Worm (Caenorhabditis elegans) whole organism, L1 larva: ENCODE measurements around the gene str-148.

Source experiments
- C16A3.4 ChIP-seq: fragments of 150-350 bp; optimal IDR thresholded peaks from 2 replicates; lab custom pipeline; 2014; ENCODE audit warnings: missing biosample characterization, missing genetic modification characterization
- blmp-1 ChIP-seq: fragments of 150-350 bp; optimal IDR thresholded peaks from 2 replicates; lab custom pipeline; 2014; ENCODE audit warnings: missing biosample characterization, missing genetic modification characterization
- ceh-63 ChIP-seq: fragments of 200-800 bp; sonication (Bioruptor generic); optimal IDR thresholded peaks from 2 replicates; lab custom pipeline; 2018; ENCODE audit warnings: mild to moderate bottlenecking, missing genetic modification characterization, missing compliant biosample characterization
- ces-1 ChIP-seq: fragments of 150-350 bp; optimal IDR thresholded peaks from 2 replicates; lab custom pipeline; 2014; ENCODE audit warnings: missing biosample characterization, missing genetic modification reagents, missing genetic modification characterization
- dsc-1 ChIP-seq: sonication (generic microtip); optimal IDR thresholded peaks from 2 replicates; lab custom pipeline; 2016; ENCODE audit warnings: mild to moderate bottlenecking, missing genetic modification characterization, missing compliant biosample characterization
- efl-1 ChIP-seq, 4 experiments: fragments of 150-350 bp; optimal IDR thresholded peaks in 3 of 4; peaks in 1 of 4; 1 replicate in 1 of 4; 2 replicates in 3 of 4; lab custom pipeline; 2014; ENCODE audit warnings: missing biosample characterization in 2 of 4, missing genetic modification characterization in 2 of 4, missing genetic modification reagents in 2 of 4
- egl-27 ChIP-seq, 2 experiments: fragments of 150-350 bp in 1 of 2; sonication (generic microtip); optimal IDR thresholded peaks; 3 replicates each; lab custom pipeline; 2017 to 2018; ENCODE audit warnings: missing biosample characterization in 2 of 2, missing genetic modification characterization in 2 of 2, missing genetic modification reagents in 2 of 2
- fkh-10 ChIP-seq: sonication (generic microtip); optimal IDR thresholded peaks from 2 replicates; lab custom pipeline; 2017; ENCODE audit warnings: missing biosample characterization, missing genetic modification reagents, missing genetic modification characterization
- fkh-8 ChIP-seq: sonication (generic microtip); optimal IDR thresholded peaks from 2 replicates; lab custom pipeline; 2016; ENCODE audit warnings: mild to moderate bottlenecking, missing genetic modification characterization, missing compliant biosample characterization
- grh-1 ChIP-seq: fragments of 200-800 bp; sonication (Bioruptor generic); IDR thresholded peaks from 2 replicates; pipeline ENCODE4 v1.3.6; 2022; ENCODE audit warnings: missing genetic modification reagents, missing genetic modification characterization, missing compliant biosample characterization
- hpl-2 ChIP-seq: fragments of 150-350 bp; optimal IDR thresholded peaks from 2 replicates; lab custom pipeline; 2014; ENCODE audit warnings: missing biosample characterization, missing genetic modification reagents, missing genetic modification characterization
- irx-1 ChIP-seq: sonication (generic microtip); optimal IDR thresholded peaks from 2 replicates; lab custom pipeline; 2016; ENCODE audit warnings: missing genetic modification characterization, missing compliant biosample characterization
- isw-1 ChIP-seq: fragments of 200-800 bp; sonication (Bioruptor generic); IDR thresholded peaks from 2 replicates; pipeline ENCODE4 v1.3.6; 2022; ENCODE audit warnings: missing genetic modification characterization, missing compliant biosample characterization
- jun-1 ChIP-seq: fragments of 150-350 bp; optimal IDR thresholded peaks from 2 replicates; lab custom pipeline; 2014; ENCODE audit warnings: missing biosample characterization, missing genetic modification reagents, missing genetic modification characterization
- lin-35 ChIP-seq, 2 experiments: fragments of 150-350 bp; optimal IDR thresholded peaks; 2 replicates each; lab custom pipeline; 2014; ENCODE audit warnings: missing biosample characterization in 2 of 2, missing genetic modification characterization in 2 of 2, missing genetic modification reagents in 2 of 2
- lin-39 ChIP-seq: fragments of 150-350 bp; optimal IDR thresholded peaks from 2 replicates; lab custom pipeline; 2014; ENCODE audit warnings: missing biosample characterization, missing genetic modification reagents, missing genetic modification characterization
- lsy-2 ChIP-seq, 2 experiments: fragments of 150-350 bp; optimal IDR thresholded peaks; 2 replicates each; lab custom pipeline; 2014; ENCODE audit warnings: missing biosample characterization in 2 of 2, missing genetic modification characterization in 2 of 2
- mab-9 ChIP-seq: fragments of 200-800 bp; sonication (Bioruptor generic); IDR thresholded peaks from 2 replicates; pipeline ENCODE4 v1.3.6; 2022; ENCODE audit warnings: missing genetic modification reagents, missing genetic modification characterization, missing compliant biosample characterization
- mef-2 ChIP-seq: fragments of 150-350 bp; optimal IDR thresholded peaks from 2 replicates; lab custom pipeline; 2014; ENCODE audit warnings: missing biosample characterization, missing genetic modification characterization
- nhr-12 ChIP-seq: sonication (generic microtip); optimal IDR thresholded peaks from 2 replicates; lab custom pipeline; 2017; ENCODE audit warnings: missing biosample characterization, missing genetic modification characterization
- nhr-237 ChIP-seq: fragments of 150-350 bp; optimal IDR thresholded peaks from 2 replicates; lab custom pipeline; 2014; ENCODE audit warnings: missing biosample characterization, missing genetic modification characterization
- nhr-71 ChIP-seq: sonication (generic microtip); optimal IDR thresholded peaks from 2 replicates; lab custom pipeline; 2016; ENCODE audit warnings: mild to moderate bottlenecking, missing genetic modification characterization, moderate library complexity, missing compliant biosample characterization
- nhr-85 ChIP-seq: sonication (generic microtip); peaks from one replicate; lab custom pipeline; 2016; ENCODE audit warnings: missing genetic modification characterization, inconsistent platforms, missing compliant biosample characterization
- nhr-90 ChIP-seq: sonication (generic microtip); optimal IDR thresholded peaks from 2 replicates; lab custom pipeline; 2016; ENCODE audit warnings: mild to moderate bottlenecking, missing genetic modification characterization, missing compliant biosample characterization; ENCODE audit not compliant: poor library complexity
- pax-3 ChIP-seq: fragments of 200-800 bp; sonication (Bioruptor generic); optimal IDR thresholded peaks from 2 replicates; lab custom pipeline; 2018; ENCODE audit warnings: mild to moderate bottlenecking, missing genetic modification characterization, moderate library complexity, missing compliant biosample characterization
- rnt-1 ChIP-seq: sonication (generic microtip); optimal IDR thresholded peaks from 2 replicates; lab custom pipeline; 2016; ENCODE audit warnings: mild to moderate bottlenecking, missing genetic modification characterization, moderate library complexity, missing compliant biosample characterization
- skn-1 ChIP-seq: fragments of 150-350 bp; optimal IDR thresholded peaks from 2 replicates; lab custom pipeline; 2014; ENCODE audit warnings: missing biosample characterization, missing genetic modification characterization
- snpc-4 ChIP-seq: fragments of 150-350 bp; optimal IDR thresholded peaks from 2 replicates; lab custom pipeline; 2014; ENCODE audit warnings: missing biosample characterization, missing genetic modification characterization
- sup-37 ChIP-seq: fragments of 200-800 bp; sonication (Bioruptor generic); optimal IDR thresholded peaks from 2 replicates; lab custom pipeline; 2018; ENCODE audit warnings: mild to moderate bottlenecking, missing genetic modification characterization, missing compliant biosample characterization
- tbx-2 ChIP-seq: sonication (generic microtip); optimal IDR thresholded peaks from 2 replicates; lab custom pipeline; 2016; ENCODE audit warnings: missing genetic modification characterization, missing compliant biosample characterization
- unc-130 ChIP-seq: fragments of 150-350 bp; optimal IDR thresholded peaks from 2 replicates; lab custom pipeline; 2017; ENCODE audit warnings: missing biosample characterization, missing genetic modification characterization, inconsistent platforms
- unc-30 ChIP-seq: sonication (generic microtip); optimal IDR thresholded peaks from 2 replicates; lab custom pipeline; 2017; ENCODE audit warnings: missing biosample characterization, missing genetic modification characterization
- unc-62 ChIP-seq: fragments of 150-350 bp; optimal IDR thresholded peaks from 2 replicates; lab custom pipeline; 2014; ENCODE audit warnings: missing biosample characterization, missing genetic modification reagents, missing genetic modification characterization
- unc-86 ChIP-seq: sonication (generic microtip); optimal IDR thresholded peaks from 2 replicates; lab custom pipeline; 2016; ENCODE audit warnings: missing genetic modification characterization, missing compliant biosample characterization
- unc-98 ChIP-seq: fragments of 200-800 bp; sonication (Bioruptor generic); IDR thresholded peaks from 2 replicates; pipeline ENCODE4 v1.3.6; 2022; ENCODE audit warnings: missing genetic modification characterization, missing compliant biosample characterization
- xbp-1 ChIP-seq: sonication (generic microtip); optimal IDR thresholded peaks from 2 replicates; lab custom pipeline; 2016; ENCODE audit warnings: missing genetic modification characterization, missing compliant biosample characterization
- zag-1 ChIP-seq: fragments of 150-350 bp; optimal IDR thresholded peaks from 2 replicates; lab custom pipeline; 2014; ENCODE audit warnings: missing biosample characterization, missing genetic modification characterization
- zip-4 ChIP-seq: fragments of 200-800 bp; sonication (Bioruptor generic); optimal IDR thresholded peaks from 2 replicates; lab custom pipeline; 2018; ENCODE audit warnings: mild to moderate bottlenecking, missing genetic modification characterization, moderate library complexity, missing compliant biosample characterization
- ztf-11 ChIP-seq, 2 experiments: sonication (generic microtip); optimal IDR thresholded peaks; 2 replicates each; lab custom pipeline; 2016 to 2017; ENCODE audit warnings: missing genetic modification characterization in 2 of 2, missing biosample characterization in 1 of 2, missing compliant biosample characterization in 1 of 2

Gene str-148

DNA sequence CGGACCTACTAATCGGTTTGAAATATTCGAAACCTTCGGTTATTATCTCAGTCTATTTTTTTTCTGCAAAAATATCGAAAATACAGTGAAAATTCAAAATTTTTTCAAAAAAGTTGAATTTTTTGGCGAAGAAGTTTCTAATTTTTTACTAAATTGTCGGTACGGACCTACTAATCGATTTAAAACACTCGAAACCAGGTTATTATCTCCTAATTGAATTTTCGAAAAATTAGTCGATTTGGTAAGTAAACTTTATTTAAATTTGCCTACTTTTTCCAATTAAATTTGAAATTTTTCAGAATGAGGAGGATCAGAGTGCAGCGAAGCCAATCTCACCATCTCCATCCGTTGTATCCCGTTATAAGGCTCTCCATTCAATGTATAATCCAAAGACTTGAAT lies 25.1 kb downstream of the str-148 start, which contains the start of gene K02E7.12:
K02E7.12 (plus strand) TSS at position 301 of the 400 bp plus-strand sequence.
- TF ChIP-seq nhr-90 (tag; lab: Kevin White, UChicago) (no peak), fkh-10 (GFP tag; lab: Kevin White, UChicago) (no peak), skn-1 (tag; lab: Kevin White, UChicago) (no peak), unc-86 (tag; lab: Kevin White, UChicago) (no peak), ztf-11 (tag; optimal IDR thresholded peaks at IDR 0.05; lab: Kevin White, UChicago) (no peak), grh-1 (GFP tag; lab: Robert Waterston, UW) (no peak), jun-1 (tag; lab: Kevin White, UChicago) (no peak), egl-27 (tag; optimal IDR thresholded peaks at IDR 0.05; lab: Kevin White, UChicago) (no peak), tbx-2 (no peak), unc-30 (no peak), fkh-8 (tag; lab: Kevin White, UChicago) (no peak), nhr-71 (tag; lab: Kevin White, UChicago) (no peak), mab-9 (no peak), lin-39 (no peak), unc-98 (GFP tag; lab: Robert Waterston, UW) (no peak)
- TF ChIP-seq, all 84 proteins: peak for 0

DNA sequence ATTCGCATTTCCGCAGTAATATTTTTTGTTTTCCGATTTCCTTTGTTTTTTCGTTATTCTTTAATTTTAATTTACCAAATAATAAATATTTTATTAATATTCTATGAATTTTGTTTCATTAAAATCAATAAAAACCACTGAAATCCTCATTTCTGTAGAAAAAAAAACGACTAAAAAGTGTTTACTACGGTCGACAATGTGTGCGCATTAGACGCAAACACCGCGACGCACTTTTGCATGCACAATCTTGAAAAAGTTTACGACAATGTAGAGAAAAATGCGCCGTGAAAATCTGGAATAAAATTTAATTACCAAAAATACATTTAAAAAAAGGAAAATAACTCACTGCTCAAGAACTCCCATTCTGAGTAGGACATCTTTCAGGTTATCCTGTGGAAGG lies 25.6 kb downstream of the str-148 start:
- no peak for TF ChIP-seq unc-62 (GFP tag; lab: Kevin White, UChicago)
- TF ChIP-seq lsy-2 (tag; optimal IDR thresholded peaks at IDR 0.05; lab: Kevin White, UChicago) = peak in 1 of 2 experiments; percentile 63
- peak in 1 of 2 experiments; percentile 6 for TF ChIP-seq efl-1 (optimal IDR thresholded peaks at IDR 0.05; lab: Kevin White, UChicago)
- TF ChIP-seq efl-1 (GFP tag; optimal IDR thresholded peaks at IDR 0.05 in 1 of 2; lab: Kevin White, UChicago) = no peak
- no peak for TF ChIP-seq egl-27 (tag; optimal IDR thresholded peaks at IDR 0.05; lab: Kevin White, UChicago)
- TF ChIP-seq zag-1 (tag; lab: Kevin White, UChicago) = no peak
- TF ChIP-seq lin-35 (GFP tag; optimal IDR thresholded peaks at IDR 0.05; lab: Kevin White, UChicago) = no peak
- TF ChIP-seq, all 84 proteins: peak for 2

DNA sequence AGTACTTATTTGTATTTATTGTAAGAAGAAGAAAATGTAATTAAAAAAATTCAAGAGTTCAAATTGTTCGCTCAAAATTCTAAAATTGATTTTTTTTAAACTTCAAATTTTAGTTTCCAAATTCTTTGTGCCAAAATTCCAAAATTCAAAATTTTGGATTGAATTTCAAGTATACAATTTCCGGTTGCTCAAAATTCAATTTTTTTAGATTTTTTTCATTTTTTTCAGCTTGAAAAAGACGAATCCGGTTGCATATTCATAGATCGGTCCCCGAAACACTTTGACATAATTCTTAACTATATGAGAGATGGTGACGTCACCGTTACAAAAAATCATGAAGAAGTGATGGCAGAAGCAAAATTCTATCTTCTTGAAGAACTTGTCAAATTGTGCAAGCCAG lies 26.3 kb downstream of the str-148 start, which contains the start of gene K02E7.4:
K02E7.4 (plus strand) TSS at position 301 of the 400 bp plus-strand sequence.
- TF ChIP-seq pax-3 (no peak), nhr-237 (tag; lab: Kevin White, UChicago) (no peak), ceh-63 (GFP tag; lab: Kevin White, UChicago) (no peak), sup-37 (no peak), lin-39 (no peak), hpl-2 (no peak), fkh-10 (GFP tag; lab: Kevin White, UChicago) (no peak), snpc-4 (tag; lab: Kevin White, UChicago) (no peak), unc-62 (GFP tag; lab: Kevin White, UChicago) (no peak), zip-4 (GFP tag; lab: Kevin White, UChicago) (no peak), dsc-1 (no peak), mef-2 (tag; lab: Kevin White, UChicago) (no peak), isw-1 (GFP tag; lab: Robert Waterston, UW) (no peak), efl-1 (optimal IDR thresholded peaks at IDR 0.05; lab: Kevin White, UChicago) (no peak), efl-1 (GFP tag; optimal IDR thresholded peaks at IDR 0.05 in 1 of 2; lab: Kevin White, UChicago) (no peak), unc-30 (no peak), irx-1 (tag; lab: Kevin White, UChicago) (no peak), nhr-12 (no peak)
- TF ChIP-seq, all 84 proteins: peak for 0

DNA sequence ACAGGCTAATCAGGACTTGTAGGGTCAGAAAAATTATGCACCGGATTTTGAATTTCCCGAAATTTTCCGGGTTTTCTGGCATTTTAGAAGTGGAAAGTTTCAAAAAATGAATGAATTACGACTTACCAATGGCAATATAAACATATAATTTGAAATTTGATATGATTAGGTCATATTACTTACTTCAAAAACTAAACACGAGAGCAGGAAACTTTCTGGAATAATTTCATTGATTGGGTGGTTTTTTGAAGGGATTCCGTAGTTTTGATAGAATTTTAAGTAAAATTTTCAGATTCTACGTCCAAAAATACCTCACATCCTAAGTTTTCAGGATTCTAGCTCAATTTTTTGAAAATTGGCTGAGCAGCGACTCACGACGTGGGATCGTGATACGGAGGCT lies 29.6 kb downstream of the str-148 start, which contains the start of gene K02E7.11:
K02E7.11 (minus strand) TSS at position 101 of the 400 bp plus-strand sequence.
- no peak for TF ChIP-seq ceh-63 (GFP tag; lab: Kevin White, UChicago)
- TF ChIP-seq dsc-1 = no peak
- no peak for TF ChIP-seq xbp-1 (tag; lab: Kevin White, UChicago)
- no peak for TF ChIP-seq blmp-1 (tag; lab: Kevin White, UChicago)
- no peak for TF ChIP-seq lin-35 (GFP tag; optimal IDR thresholded peaks at IDR 0.05; lab: Kevin White, UChicago)
- no peak for TF ChIP-seq C16A3.4 (tag; lab: Kevin White, UChicago)
- TF ChIP-seq nhr-85 (tag; lab: Kevin White, UChicago) = no peak
- no peak for TF ChIP-seq ces-1 (GFP tag; lab: Kevin White, UChicago)
- no peak for TF ChIP-seq unc-130 (tag; lab: Kevin White, UChicago)
- no peak for TF ChIP-seq fkh-10 (GFP tag; lab: Kevin White, UChicago)
- TF ChIP-seq skn-1 (tag; lab: Kevin White, UChicago) = no peak
- TF ChIP-seq rnt-1 = no peak
